Fruit fly (Drosophila melanogaster) whole organism, embryonic: ENCODE measurements around the gene Pex1.
A peak's percentile ranks its signal among the peaks of the same experiment; 100 is the strongest.

ENCODE experiments used
- Awh ChIP-seq: fragments of 200-800 bp; sonication (Bioruptor generic); IDR thresholded peaks from 2 replicates; pipeline ENCODE4, ENCODE4 v1.3.6; 2022; ENCODE audit warnings: missing biosample characterization, missing genetic modification characterization
- Bgb ChIP-seq: fragments of 200-800 bp; sonication (Bioruptor generic); IDR thresholded peaks from 2 replicates; pipeline ENCODE4 v1.3.6; 2022; ENCODE audit warnings: missing biosample characterization, missing genetic modification characterization; ENCODE audit not compliant: partially characterized antibody
- CG10209 ChIP-seq: fragments of 200-800 bp; sonication (Bioruptor generic); optimal IDR thresholded peaks from 3 replicates; lab custom pipeline; 2017; ENCODE audit warnings: missing biosample characterization, mild to moderate bottlenecking, missing genetic modification characterization, missing genetic modification reagents
- CG1024 ChIP-seq: fragments of 200-800 bp; sonication (Bioruptor generic); IDR thresholded peaks from 2 replicates; pipeline ENCODE4 v1.3.6; 2022; ENCODE audit warnings: missing biosample characterization, missing genetic modification characterization
- CG11504 ChIP-seq: fragments of 200-800 bp; sonication (Bioruptor generic); optimal IDR thresholded peaks from 3 replicates; lab custom pipeline; 2019; ENCODE audit warnings: missing biosample characterization, mild to moderate bottlenecking, missing genetic modification characterization, moderate library complexity
- CG1233 ChIP-seq: fragments of 200-800 bp; sonication (Bioruptor generic); optimal IDR thresholded peaks from 4 replicates; lab custom pipeline; 2018; ENCODE audit warnings: missing biosample characterization, mild to moderate bottlenecking, missing genetic modification characterization
- CG12942 ChIP-seq: fragments of 200-800 bp; sonication (Bioruptor generic); optimal IDR thresholded peaks from 3 replicates; lab custom pipeline; 2016; ENCODE audit warnings: missing biosample characterization, missing genetic modification characterization
- CG13287 ChIP-seq: fragments of 200-800 bp; sonication (Bioruptor generic); IDR thresholded peaks from 2 replicates; pipeline ENCODE4 v1.3.6; 2022; ENCODE audit warnings: missing biosample characterization, missing genetic modification characterization; ENCODE audit not compliant: partially characterized antibody
- CG14860 ChIP-seq: fragments of 200-800 bp; sonication (Bioruptor generic); IDR thresholded peaks from 3 replicates; pipeline ENCODE4 v1.3.6; 2022; ENCODE audit warnings: missing biosample characterization, missing genetic modification characterization; ENCODE audit not compliant: partially characterized antibody
- CG14965 ChIP-seq: fragments of 200-800 bp; sonication (Bioruptor generic); optimal IDR thresholded peaks from 2 replicates; lab custom pipeline; 2016; ENCODE audit warnings: missing biosample characterization, missing genetic modification characterization, borderline replicate concordance
- CG17361 ChIP-seq: fragments of 200-800 bp; sonication (Bioruptor generic); IDR thresholded peaks from 3 replicates; pipeline ENCODE4 v1.3.6; 2022; ENCODE audit warnings: missing biosample characterization, missing genetic modification characterization
- CG17829 ChIP-seq: fragments of 200-800 bp; optimal IDR thresholded peaks from 2 replicates; lab custom pipeline; 2019; ENCODE audit warnings: missing biosample characterization, mild to moderate bottlenecking, missing genetic modification characterization, moderate library complexity
- CG2120 ChIP-seq: fragments of 200-800 bp; sonication (Bioruptor generic); optimal IDR thresholded peaks from 3 replicates; lab custom pipeline; 2016; ENCODE audit warnings: missing biosample characterization, missing genetic modification characterization
- CG3163 ChIP-seq: fragments of 200-800 bp; sonication (Bioruptor generic); optimal IDR thresholded peaks from 3 replicates; lab custom pipeline; 2016; ENCODE audit warnings: missing biosample characterization, missing genetic modification characterization
- CG33213 ChIP-seq: fragments of 200-800 bp; sonication (Bioruptor generic); optimal IDR thresholded peaks from 3 replicates; lab custom pipeline; 2016; ENCODE audit warnings: missing biosample characterization, missing genetic modification characterization
- CG5180 ChIP-seq: fragments of 200-800 bp; sonication (Bioruptor generic); optimal IDR thresholded peaks from 3 replicates; lab custom pipeline; 2017; ENCODE audit warnings: missing biosample characterization, missing genetic modification characterization, mild to moderate bottlenecking, moderate library complexity, missing genetic modification reagents
- CG8089 ChIP-seq: fragments of 200-800 bp; sonication (Bioruptor generic); optimal IDR thresholded peaks from 3 replicates; lab custom pipeline; 2016; ENCODE audit warnings: missing biosample characterization, missing genetic modification characterization
- Camta ChIP-seq: fragments of 200-800 bp; sonication (Bioruptor generic); optimal IDR thresholded peaks from 2 replicates; lab custom pipeline; 2016; ENCODE audit warnings: missing biosample characterization, missing genetic modification characterization
- CrebB ChIP-seq: fragments of 200-800 bp; sonication (Bioruptor generic); optimal IDR thresholded peaks from 3 replicates; lab custom pipeline; 2018; ENCODE audit warnings: missing biosample characterization, mild to moderate bottlenecking, missing genetic modification characterization
- D ChIP-seq, 2 experiments: fragments of 200-800 bp in 1 of 2; fragments of >200 bp in 1 of 2; sonication (Bioruptor generic) in 1 of 2; optimal IDR thresholded peaks; 2 replicates in 1 of 2; 3 replicates in 1 of 2; lab custom pipeline; 2017; ENCODE audit warnings: mild to moderate bottlenecking in 1 of 2, missing biosample characterization in 1 of 2, missing genetic modification characterization in 1 of 2, missing genetic modification reagents in 1 of 2
- Hey ChIP-seq: fragments of 200-800 bp; sonication (Bioruptor generic); optimal IDR thresholded peaks from 3 replicates; lab custom pipeline; 2018; ENCODE audit warnings: missing biosample characterization, mild to moderate bottlenecking, missing genetic modification characterization
- HmgZ ChIP-seq: fragments of 200-800 bp; sonication (Bioruptor generic); optimal IDR thresholded peaks from 2 replicates; lab custom pipeline; 2018; ENCODE audit warnings: missing biosample characterization, mild to moderate bottlenecking, missing genetic modification characterization
- Lhr ChIP-seq: fragments of 200-800 bp; sonication (Bioruptor generic); optimal IDR thresholded peaks from 3 replicates; lab custom pipeline; 2017; ENCODE audit warnings: mild to moderate bottlenecking, missing biosample characterization, missing genetic modification reagents, missing genetic modification characterization
- Nf-YB ChIP-seq: fragments of 200-800 bp; sonication (Bioruptor generic); optimal IDR thresholded peaks from 3 replicates; lab custom pipeline; 2019; ENCODE audit warnings: missing biosample characterization, mild to moderate bottlenecking, missing genetic modification characterization, moderate library complexity
- Nf-YC ChIP-seq: fragments of 200-800 bp; optimal IDR thresholded peaks from 3 replicates; lab custom pipeline; 2019; ENCODE audit warnings: missing biosample characterization, mild to moderate bottlenecking, missing genetic modification characterization, moderate library complexity
- Opbp ChIP-seq: fragments of 200-800 bp; sonication (Bioruptor generic); IDR thresholded peaks from 3 replicates; pipeline ENCODE4 v1.3.6; 2022; ENCODE audit warnings: missing biosample characterization, missing genetic modification characterization; ENCODE audit not compliant: partially characterized antibody
- Rfx ChIP-seq: fragments of 200-800 bp; sonication (Bioruptor generic); IDR thresholded peaks from 2 replicates; pipeline ENCODE4 v1.3.6; 2022; ENCODE audit warnings: missing biosample characterization, missing genetic modification characterization
- amos ChIP-seq: fragments of 200-800 bp; sonication (Bioruptor generic); IDR thresholded peaks from 2 replicates; pipeline ENCODE4 v1.3.6; 2022; ENCODE audit warnings: missing biosample characterization, missing genetic modification characterization; ENCODE audit not compliant: partially characterized antibody
- bowl ChIP-seq: fragments of 200-800 bp; sonication (Bioruptor generic); IDR thresholded peaks from 2 replicates; pipeline ENCODE4 v1.3.6; 2022; ENCODE audit warnings: missing biosample characterization, missing genetic modification characterization
- br ChIP-seq: fragments of >200 bp; optimal IDR thresholded peaks from 2 replicates; lab custom pipeline; 2017
- btn ChIP-seq: fragments of 200-800 bp; sonication (Bioruptor generic); optimal IDR thresholded peaks from 2 replicates; lab custom pipeline; 2016; ENCODE audit warnings: missing biosample characterization, missing genetic modification characterization
- cad ChIP-seq: fragments of >200 bp; optimal IDR thresholded peaks from 2 replicates; lab custom pipeline; 2017; ENCODE audit warnings: missing biosample characterization, missing genetic modification characterization
- crp ChIP-seq, 2 experiments: fragments of 200-800 bp; sonication (Bioruptor generic); optimal IDR thresholded peaks; 2 replicates in 1 of 2; 3 replicates in 1 of 2; lab custom pipeline; 2017; ENCODE audit warnings: missing biosample characterization in 2 of 2, missing genetic modification characterization in 2 of 2, mild to moderate bottlenecking in 1 of 2, moderate library complexity in 1 of 2
- dm ChIP-seq: fragments of 200-800 bp; sonication (Bioruptor generic); optimal IDR thresholded peaks from 3 replicates; lab custom pipeline; 2016; ENCODE audit warnings: missing biosample characterization, missing genetic modification characterization
- dpn ChIP-seq, 2 experiments: fragments of 200-800 bp; sonication (Bioruptor generic); optimal IDR thresholded peaks; 3 replicates each; lab custom pipeline; 2016; ENCODE audit warnings: missing biosample characterization in 2 of 2, missing genetic modification characterization in 2 of 2
- esg ChIP-seq: fragments of 200-800 bp; sonication (Bioruptor generic); conservative IDR thresholded peaks from 2 replicates; pipeline ENCODE4 v1.3.6; 2022; ENCODE audit warnings: missing biosample characterization, missing genetic modification characterization
- fru ChIP-seq: fragments of >200 bp; optimal IDR thresholded peaks from 2 replicates; lab custom pipeline; 2017
- ftz-f1 ChIP-seq: fragments of 200-800 bp; sonication (Bioruptor generic); optimal IDR thresholded peaks from 2 replicates; lab custom pipeline; 2016; ENCODE audit warnings: missing biosample characterization, missing genetic modification characterization
- grau ChIP-seq: fragments of 200-800 bp; optimal IDR thresholded peaks from 3 replicates; lab custom pipeline; 2019; ENCODE audit warnings: missing biosample characterization, mild to moderate bottlenecking, missing genetic modification characterization, moderate library complexity
- hkb ChIP-seq, 2 experiments: fragments of 200-800 bp in 1 of 2; fragments of >200 bp in 1 of 2; sonication (Bioruptor generic) in 1 of 2; IDR thresholded peaks in 1 of 2; optimal IDR thresholded peaks in 1 of 2; 2 replicates each; pipeline versions ENCODE4 v1.3.6 to Lab custom; 2017 to 2022; ENCODE audit warnings: missing biosample characterization in 1 of 2, missing genetic modification characterization in 1 of 2
- nerfin-2 ChIP-seq: fragments of 200-800 bp; sonication (Bioruptor generic); IDR thresholded peaks from 2 replicates; pipeline ENCODE4 v1.3.6; 2022; ENCODE audit warnings: missing biosample characterization, missing genetic modification characterization; ENCODE audit not compliant: partially characterized antibody
- p53 ChIP-seq: fragments of 200-800 bp; sonication (Bioruptor generic); optimal IDR thresholded peaks from 2 replicates; lab custom pipeline; 2016; ENCODE audit warnings: missing biosample characterization, missing genetic modification characterization
- pan ChIP-seq, 4 experiments: fragments of >200 bp in 3 of 4; fragments of 200-800 bp in 1 of 4; sonication (Bioruptor generic) in 1 of 4; optimal IDR thresholded peaks in 3 of 4; IDR thresholded peaks in 1 of 4; 2 replicates each; pipeline versions ENCODE4 v1.3.6 to Lab custom; 2017 to 2022; ENCODE audit warnings: missing biosample characterization in 2 of 4, missing genetic modification characterization in 2 of 4, mixed read lengths in 1 of 4
- schlank ChIP-seq: fragments of 200-800 bp; sonication (Bioruptor generic); optimal IDR thresholded peaks from 2 replicates; lab custom pipeline; 2018; ENCODE audit warnings: missing biosample characterization, mild to moderate bottlenecking, missing genetic modification characterization
- sens ChIP-seq: fragments of 200-800 bp; sonication (Bioruptor generic); peaks from one replicate; lab custom pipeline; 2016; ENCODE audit warnings: missing biosample characterization, missing genetic modification characterization
- slbo ChIP-seq: fragments of 200-800 bp; sonication (Bioruptor generic); IDR thresholded peaks from 2 replicates; pipeline ENCODE4 v1.3.6; 2022; ENCODE audit warnings: missing biosample characterization, missing genetic modification characterization
- sna ChIP-seq: fragments of 200-800 bp; sonication (Bioruptor generic); IDR thresholded peaks from 2 replicates; pipeline ENCODE4 v1.3.6; 2022; ENCODE audit warnings: missing biosample characterization, missing genetic modification characterization; ENCODE audit not compliant: partially characterized antibody
- wor ChIP-seq: fragments of 200-800 bp; sonication (Bioruptor generic); IDR thresholded peaks from 2 replicates; pipeline ENCODE4 v1.3.6; 2022; ENCODE audit warnings: missing biosample characterization, missing genetic modification characterization

Gene Pex1

DNA sequence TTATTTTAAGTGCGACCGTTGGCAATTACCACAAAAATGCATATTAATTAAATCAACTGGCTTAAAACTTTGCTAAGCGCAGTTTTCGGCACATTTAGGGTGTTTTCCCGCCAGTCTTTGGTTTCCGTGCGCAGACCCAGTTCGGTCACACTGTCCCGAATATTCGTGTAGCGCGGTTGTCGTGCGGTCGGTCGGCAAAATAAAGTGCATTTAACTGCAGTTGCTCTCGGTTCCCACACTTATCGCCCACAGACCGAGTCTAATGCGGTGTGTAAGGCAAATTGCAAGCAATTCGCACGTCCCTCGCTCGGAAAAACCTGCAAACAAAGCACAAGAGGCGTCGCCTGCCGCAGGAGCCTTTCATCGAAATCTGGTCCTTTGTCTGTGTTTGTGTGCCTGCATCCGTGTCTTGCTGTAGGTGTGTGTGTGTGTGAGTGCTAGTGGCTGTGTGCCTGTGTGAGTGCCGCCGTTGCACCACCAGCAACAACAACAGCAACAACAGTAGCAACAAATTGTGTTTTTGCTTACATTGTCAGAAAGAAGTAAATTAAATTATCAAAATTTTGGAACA, 18.5 kb upstream of the Pex1 start, which contains the start of the genes CG13484 and Frl (continued):
- TF ChIP-seq dm (GFP tag; lab: Kevin White, UChicago), result peak; percentile 70
- peak; percentile 56; the same call in 1 of the 2 replicates for TF ChIP-seq CG13287 (GFP tag; lab: Robert Waterston, UW)
- TF ChIP-seq cad, result no peak
- peak; percentile 32; the same call in 1 of the 2 replicates for TF ChIP-seq bowl (GFP tag; lab: Robert Waterston, UW)
- TF ChIP-seq CG10209 (GFP tag; lab: Kevin White, UChicago), result peak; percentile 7
- TF ChIP-seq CG2120 (GFP tag; lab: Kevin White, UChicago), result peak; percentile 20
- TF ChIP-seq btn, result no peak
- no peak for TF ChIP-seq sna (GFP tag; lab: Robert Waterston, UW)
- peak; percentile 60 for TF ChIP-seq CrebB
- TF ChIP-seq Nf-YC (tag; lab: Kevin White, UChicago), result peak; percentile 70
- TF ChIP-seq CG14860 (GFP tag; lab: Robert Waterston, UW), result no peak
- TF ChIP-seq Opbp (GFP tag; lab: Robert Waterston, UW), result peak; percentile 30; the same call in 1 of the 3 replicates
- peak; percentile 68 for TF ChIP-seq Rfx (GFP tag; lab: Robert Waterston, UW)
- TF ChIP-seq schlank (tag; lab: Kevin White, UChicago), result no peak
- no peak for TF ChIP-seq wor (GFP tag; lab: Robert Waterston, UW)
- TF ChIP-seq CG12942 (GFP tag; lab: Kevin White, UChicago), result peak; percentile 16
- TF ChIP-seq sens (GFP tag; lab: Kevin White, UChicago), result peak; percentile 72
- peak; percentile 52; the same call in 1 of the 2 replicates for TF ChIP-seq Bgb (GFP tag; lab: Robert Waterston, UW)
- TF ChIP-seq grau (tag; lab: Kevin White, UChicago), result peak; percentile 21
- peak in 1 of 2 experiments; percentile 39 for TF ChIP-seq dpn (GFP tag; optimal IDR thresholded peaks at IDR 0.05; lab: Kevin White, UChicago)
- TF ChIP-seq Hey, result no peak
- TF ChIP-seq fru, result no peak
- no peak for TF ChIP-seq br
- peak; percentile 38; the same call in 1 of the 2 replicates for TF ChIP-seq slbo
- peak; percentile 57 for TF ChIP-seq ftz-f1 (GFP tag; lab: Kevin White, UChicago)
- TF ChIP-seq HmgZ, result peak; percentile 83
- TF ChIP-seq CG1024 (GFP tag; lab: Robert Waterston, UW), result 0 out of 2 replicates have a peak, but pooled peaks have one; percentile 29
- TF ChIP-seq nerfin-2, result no peak
- TF ChIP-seq CG33213 (GFP tag; lab: Kevin White, UChicago), result peak; percentile 85
- TF ChIP-seq D (optimal IDR thresholded peaks at IDR 0.05; lab: Kevin White, UChicago), result peak; percentile 98
- TF ChIP-seq D (GFP tag; optimal IDR thresholded peaks at IDR 0.05; lab: Kevin White, UChicago), result no peak
- peak; percentile 53 for TF ChIP-seq Nf-YB
- no peak for TF ChIP-seq CG3163 (GFP tag; lab: Kevin White, UChicago)
- TF ChIP-seq CG11504, result peak; percentile 60
- TF ChIP-seq pan (optimal IDR thresholded peaks at IDR 0.05; lab: Kevin White, UChicago), result no peak
- no peak for TF ChIP-seq pan (GFP tag; optimal IDR thresholded peaks at IDR 0.05 in 1 of 2, IDR thresholded peaks at IDR 0.05 in 1 of 2)
- no peak for TF ChIP-seq esg (GFP tag; lab: Robert Waterston, UW)
- TF ChIP-seq CG17829 (tag; lab: Kevin White, UChicago), result peak; percentile 63
- TF ChIP-seq hkb (optimal IDR thresholded peaks at IDR 0.05; lab: Kevin White, UChicago), result peak; percentile 9
- TF ChIP-seq hkb (GFP tag; IDR thresholded peaks at IDR 0.05; lab: Robert Waterston, UW), result peak; percentile 21; the same call in 1 of the 2 replicates
- TF ChIP-seq CG14965 (GFP tag; lab: Kevin White, UChicago), result no peak
- peak; percentile 20 for TF ChIP-seq CG5180 (GFP tag; lab: Kevin White, UChicago)
- peak; percentile 58; the same call in 1 of the 2 replicates for TF ChIP-seq amos (GFP tag; lab: Robert Waterston, UW)
- no peak for TF ChIP-seq Camta
- TF ChIP-seq CG17361 (GFP tag; lab: Robert Waterston, UW), result 0 out of 3 replicates have a peak, but pooled peaks have one; percentile 34
- TF ChIP-seq p53 (GFP tag; lab: Kevin White, UChicago), result peak; percentile 30
- no peak for TF ChIP-seq CG1233 (GFP tag; lab: Kevin White, UChicago)
- TF ChIP-seq crp (GFP tag; optimal IDR thresholded peaks at IDR 0.05; lab: Kevin White, UChicago), result peak in 1 of 2 experiments; percentile 48
- no peak for TF ChIP-seq Awh (GFP tag; lab: Robert Waterston, UW)
- TF ChIP-seq Lhr (GFP tag; lab: Kevin White, UChicago), result peak; percentile 96
- no peak for TF ChIP-seq CG8089 (GFP tag; lab: Kevin White, UChicago)
